Worm (Caenorhabditis elegans): ENCODE results near the gene mttu-1.
"Not testable (repeated sequence)": the region's sequence is repeated elsewhere in the genome, so short reads cannot be mapped to it uniquely, and the experiment has no call there.

- TF ChIP-seq W03F9.2, him-1, dao-5 (tag; optimal IDR thresholded peaks at IDR 0.05): not testable (repeated sequence)
These were observed 33.6 kb downstream of the mttu-1 start, which contains the start of gene col-126 for ce11 chrIV:11263101-11263500.

All from whole organism, L4/young adult.